Fruit fly (Drosophila melanogaster) whole organism, prepupa: ENCODE data around the gene CG15390.

ENCODE experiments used
- Blimp-1 ChIP-seq: fragments of 200-800 bp; sonication (Bioruptor generic); optimal IDR thresholded peaks from 3 replicates; lab custom pipeline; 2017; ENCODE audit warnings: missing biosample characterization, missing genetic modification characterization, mild to moderate bottlenecking, moderate library complexity, missing genetic modification reagents
- CG16779 ChIP-seq: fragments of 200-800 bp; sonication (Bioruptor generic); optimal IDR thresholded peaks from 3 replicates; lab custom pipeline; 2017; ENCODE audit warnings: missing biosample characterization, mild to moderate bottlenecking, missing genetic modification characterization
- CG3032 ChIP-seq: fragments of 200-800 bp; optimal IDR thresholded peaks from 2 replicates; lab custom pipeline; 2019; ENCODE audit warnings: missing biosample characterization, mild to moderate bottlenecking, missing genetic modification characterization, moderate library complexity
- CG6808 ChIP-seq: fragments of 200-800 bp; sonication (Bioruptor generic); optimal IDR thresholded peaks from 3 replicates; lab custom pipeline; 2017; ENCODE audit warnings: missing biosample characterization, missing genetic modification characterization, mild to moderate bottlenecking, moderate library complexity, missing genetic modification reagents
- CG8319 ChIP-seq: fragments of 200-800 bp; sonication (Bioruptor generic); optimal IDR thresholded peaks from 3 replicates; lab custom pipeline; 2016; ENCODE audit warnings: missing biosample characterization, missing genetic modification characterization
- acj6 ChIP-seq: fragments of 200-800 bp; sonication (Bioruptor generic); optimal IDR thresholded peaks from 3 replicates; lab custom pipeline; 2016; ENCODE audit warnings: missing biosample characterization, missing genetic modification characterization

DNA sequence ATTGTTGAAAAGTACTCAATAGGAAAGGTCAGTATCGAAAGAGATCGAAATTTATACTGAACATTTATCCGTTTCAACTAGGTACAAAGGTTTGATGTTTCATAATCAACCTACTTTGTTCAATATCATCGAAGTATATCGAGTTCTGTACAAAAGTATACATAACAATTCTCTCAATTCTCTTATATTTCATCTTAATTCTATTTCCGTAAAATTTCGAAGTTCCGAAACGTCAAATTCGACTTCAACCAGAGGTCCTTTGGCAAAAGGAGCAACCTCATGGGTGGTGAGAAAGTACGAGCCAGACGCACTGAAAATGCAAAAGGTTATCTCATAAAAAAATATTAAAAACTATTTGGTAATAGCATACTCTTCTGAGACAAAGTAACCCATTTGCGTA is 42.1 kb downstream of the CG15390 start, which contains the start of gene CG31948:
- TF ChIP-seq CG8319 (GFP tag; lab: Kevin White, UChicago) = no peak
- no peak for TF ChIP-seq CG3032 (tag; lab: Kevin White, UChicago)
- no peak for TF ChIP-seq Blimp-1 (GFP tag; lab: Kevin White, UChicago)
- TF ChIP-seq CG16779 (tag; lab: Kevin White, UChicago) = no peak
- no peak for TF ChIP-seq acj6 (GFP tag; lab: Kevin White, UChicago)
- TF ChIP-seq CG6808 = no peak
